Worm (Caenorhabditis elegans) whole organism, mixed stage, embryonic: ENCODE results near the gene M03D4.3.

ENCODE experiments used
- M03D4.4 ChIP-seq: sonication (generic microtip); optimal IDR thresholded peaks from 2 replicates; lab custom pipeline; 2017; ENCODE audit warnings: mild to moderate bottlenecking, missing genetic modification characterization, missing compliant biosample characterization
- bed-3 ChIP-seq: fragments of 200-800 bp; sonication (Bioruptor generic); optimal IDR thresholded peaks from 3 replicates; lab custom pipeline; 2018; ENCODE audit warnings: mild to moderate bottlenecking, missing genetic modification characterization, moderate library complexity, missing compliant biosample characterization
- ceh-43 ChIP-seq: fragments of 200-800 bp; sonication (Bioruptor generic); optimal IDR thresholded peaks from 2 replicates; lab custom pipeline; 2018; ENCODE audit warnings: mild to moderate bottlenecking, missing genetic modification characterization, moderate library complexity, missing compliant biosample characterization
- ceh-83 ChIP-seq: fragments of 200-800 bp; sonication (Bioruptor generic); optimal IDR thresholded peaks from 2 replicates; lab custom pipeline; 2018; ENCODE audit warnings: mild to moderate bottlenecking, missing genetic modification characterization, missing compliant biosample characterization
- ces-1 ChIP-seq: fragments of 150-350 bp; optimal IDR thresholded peaks from 2 replicates; lab custom pipeline; 2014; ENCODE audit warnings: missing biosample characterization, missing genetic modification reagents, missing genetic modification characterization
- cnd-1 ChIP-seq: fragments of 200-800 bp; sonication (Bioruptor generic); optimal IDR thresholded peaks from 2 replicates; lab custom pipeline; 2018; ENCODE audit warnings: mild to moderate bottlenecking, missing genetic modification characterization, missing compliant biosample characterization
- drap-1 ChIP-seq: fragments of 200-800 bp; sonication (Bioruptor generic); optimal IDR thresholded peaks from 3 replicates; lab custom pipeline; 2018; ENCODE audit warnings: mild to moderate bottlenecking, missing genetic modification characterization, missing compliant biosample characterization
- elt-1 ChIP-seq: sonication (generic microtip); optimal IDR thresholded peaks from 2 replicates; lab custom pipeline; 2017; ENCODE audit warnings: missing genetic modification characterization, mild to moderate bottlenecking, missing compliant biosample characterization, antibody characterized with exemption, moderate library complexity, borderline replicate concordance; ENCODE audit not compliant: insufficient read depth
- elt-3 ChIP-seq: fragments of 150-350 bp; optimal IDR thresholded peaks from 2 replicates; lab custom pipeline; 2014; ENCODE audit warnings: missing biosample characterization, missing genetic modification characterization
- flh-1 ChIP-seq: fragments of 200-800 bp; sonication (Bioruptor generic); optimal IDR thresholded peaks from 2 replicates; lab custom pipeline; 2018; ENCODE audit warnings: mild to moderate bottlenecking, missing genetic modification characterization, moderate library complexity, missing compliant biosample characterization
- ham-2 ChIP-seq: fragments of 200-800 bp; sonication (Bioruptor generic); optimal IDR thresholded peaks from 2 replicates; lab custom pipeline; 2018; ENCODE audit warnings: mild to moderate bottlenecking, missing genetic modification characterization, missing compliant biosample characterization
- hlh-1 ChIP-seq: fragments of 150-350 bp; optimal IDR thresholded peaks from 2 replicates; lab custom pipeline; 2014; ENCODE audit warnings: missing biosample characterization, missing genetic modification reagents, missing genetic modification characterization
- lin-13 ChIP-seq: fragments of 150-350 bp; optimal IDR thresholded peaks from 2 replicates; lab custom pipeline; 2014; ENCODE audit warnings: missing biosample characterization, missing genetic modification characterization
- lin-32 ChIP-seq: fragments of 200-800 bp; sonication (Bioruptor generic); optimal IDR thresholded peaks from 2 replicates; lab custom pipeline; 2018; ENCODE audit warnings: mild to moderate bottlenecking, missing genetic modification characterization, missing compliant biosample characterization
- lsy-2 ChIP-seq: fragments of 150-350 bp; optimal IDR thresholded peaks from 2 replicates; lab custom pipeline; 2014; ENCODE audit warnings: missing biosample characterization, missing genetic modification characterization
- mab-5 ChIP-seq: fragments of 150-350 bp; optimal IDR thresholded peaks from 2 replicates; lab custom pipeline; 2014; ENCODE audit warnings: missing biosample characterization, missing genetic modification characterization
- mep-1 ChIP-seq: fragments of 150-350 bp; optimal IDR thresholded peaks from 2 replicates; lab custom pipeline; 2017; ENCODE audit warnings: missing biosample characterization, missing genetic modification reagents, missing genetic modification characterization, inconsistent platforms
- mls-2 ChIP-seq: sonication (generic microtip); optimal IDR thresholded peaks from 2 replicates; lab custom pipeline; 2016; ENCODE audit warnings: mild to moderate bottlenecking, missing genetic modification characterization, moderate library complexity, missing compliant biosample characterization
- nhr-2 ChIP-seq: fragments of 150-350 bp; optimal IDR thresholded peaks from 2 replicates; lab custom pipeline; 2014; ENCODE audit warnings: missing biosample characterization, missing genetic modification characterization
- nhr-237 ChIP-seq: fragments of 150-350 bp; optimal IDR thresholded peaks from 2 replicates; lab custom pipeline; 2014; ENCODE audit warnings: missing biosample characterization, missing genetic modification characterization
- nhr-28 ChIP-seq: fragments of 150-350 bp; optimal IDR thresholded peaks from 2 replicates; lab custom pipeline; 2014; ENCODE audit warnings: missing biosample characterization, missing genetic modification characterization
- nhr-76 ChIP-seq: sonication (generic microtip); optimal IDR thresholded peaks from 2 replicates; lab custom pipeline; 2017; ENCODE audit warnings: missing biosample characterization, missing genetic modification characterization
- sem-2 ChIP-seq: fragments of 200-800 bp; sonication (Bioruptor generic); optimal IDR thresholded peaks from 2 replicates; lab custom pipeline; 2018; ENCODE audit warnings: mild to moderate bottlenecking, missing genetic modification characterization, missing compliant biosample characterization
- snpc-4 ChIP-seq: fragments of 150-350 bp; optimal IDR thresholded peaks from 2 replicates; lab custom pipeline; 2014; ENCODE audit warnings: missing biosample characterization, missing genetic modification characterization
- sptf-1 ChIP-seq: sonication (generic microtip); optimal IDR thresholded peaks from 2 replicates; lab custom pipeline; 2017; ENCODE audit warnings: mild to moderate bottlenecking, missing genetic modification characterization, moderate library complexity, missing compliant biosample characterization
- tbx-8 ChIP-seq: fragments of 200-800 bp; sonication (Bioruptor generic); optimal IDR thresholded peaks from 2 replicates; lab custom pipeline; 2018; ENCODE audit warnings: mild to moderate bottlenecking, missing genetic modification characterization, moderate library complexity, missing compliant biosample characterization
- unc-120 ChIP-seq: sonication (generic microtip); optimal IDR thresholded peaks from 2 replicates; lab custom pipeline; 2017; ENCODE audit warnings: missing genetic modification characterization, missing compliant biosample characterization; ENCODE audit not compliant: poor library complexity, severe bottlenecking
- unc-39 ChIP-seq: fragments of 150-350 bp; optimal IDR thresholded peaks from 2 replicates; lab custom pipeline; 2014; ENCODE audit warnings: missing biosample characterization, missing genetic modification characterization
- unc-62 ChIP-seq: fragments of 150-350 bp; optimal IDR thresholded peaks from 2 replicates; lab custom pipeline; 2014; ENCODE audit warnings: missing biosample characterization, missing genetic modification reagents, missing genetic modification characterization
- zip-8 ChIP-seq: fragments of 150-350 bp; optimal IDR thresholded peaks from 2 replicates; lab custom pipeline; 2014; ENCODE audit warnings: missing biosample characterization, missing genetic modification characterization
- ztf-11 ChIP-seq: fragments of 150-350 bp; optimal IDR thresholded peaks from 2 replicates; lab custom pipeline; 2014; ENCODE audit warnings: missing biosample characterization, missing genetic modification characterization

Gene M03D4.3

ce11 chrIV:6112291-6112690 is at the start of gene M03D4.3:
Gene M03D4.3 (minus strand): TSS chrIV:6112391.
- TF ChIP-seq bed-3 (GFP tag; lab: Kevin White, UChicago), result no peak
- TF ChIP-seq unc-120 (tag; lab: Kevin White, UChicago), result no peak
- no peak for TF ChIP-seq tbx-8 (GFP tag; lab: Kevin White, UChicago)
- no peak for TF ChIP-seq cnd-1
- no peak for TF ChIP-seq nhr-2
- no peak for TF ChIP-seq unc-39 (tag; lab: Kevin White, UChicago)
- no peak for TF ChIP-seq lin-13 (tag; lab: Kevin White, UChicago)
- TF ChIP-seq drap-1 (GFP tag; lab: Kevin White, UChicago), result no peak
- no peak for TF ChIP-seq lsy-2 (tag; lab: Kevin White, UChicago)
- TF ChIP-seq sem-2 (GFP tag; lab: Kevin White, UChicago), result no peak
- no peak for TF ChIP-seq unc-62 (GFP tag; lab: Kevin White, UChicago)
- TF ChIP-seq nhr-28, result no peak
- no peak for TF ChIP-seq lin-32 (GFP tag; lab: Kevin White, UChicago)
- TF ChIP-seq ceh-83 (GFP tag; lab: Kevin White, UChicago), result no peak
- TF ChIP-seq mab-5, result no peak
- TF ChIP-seq sptf-1 (tag; lab: Kevin White, UChicago), result no peak

- TF ChIP-seq ceh-43 (no peak), unc-120 (tag; lab: Kevin White, UChicago) (no peak), unc-39 (tag; lab: Kevin White, UChicago) (no peak), ztf-11 (tag; lab: Kevin White, UChicago) (no peak), ham-2 (no peak), ces-1 (no peak), sptf-1 (tag; lab: Kevin White, UChicago) (no peak), unc-62 (GFP tag; lab: Kevin White, UChicago) (no peak), drap-1 (GFP tag; lab: Kevin White, UChicago) (no peak), mls-2 (no peak), elt-3 (no peak), nhr-237 (tag; lab: Kevin White, UChicago) (no peak), lin-32 (GFP tag; lab: Kevin White, UChicago) (no peak), nhr-28 (no peak), ceh-83 (GFP tag; lab: Kevin White, UChicago) (no peak), nhr-76 (no peak), M03D4.4 (tag; lab: Kevin White, UChicago) (no peak)
Measured at ce11 chrIV:6159616-6160015, 47.4 kb upstream of the M03D4.3 start.

ce11 chrIV:6156833-6157232 is 44.6 kb upstream of the M03D4.3 start, which contains the start of gene C11D2.4:
Gene C11D2.4 (minus strand): TSS chrIV:6156960.
- TF ChIP-seq unc-39 (tag; lab: Kevin White, UChicago), result no peak
- TF ChIP-seq lsy-2 (tag; lab: Kevin White, UChicago), result peak; percentile 23
- TF ChIP-seq zip-8 (tag; lab: Kevin White, UChicago), result no peak
- TF ChIP-seq nhr-237 (tag; lab: Kevin White, UChicago), result peak; percentile 16
- TF ChIP-seq ces-1, result peak; percentile 10
- TF ChIP-seq mep-1 (tag; lab: Kevin White, UChicago), result peak; percentile 18

- TF ChIP-seq lin-32 (GFP tag; lab: Kevin White, UChicago) (no peak), nhr-2 (no peak), mab-5 (no peak), nhr-28 (no peak), zip-8 (tag; lab: Kevin White, UChicago) (no peak), ces-1 (no peak), mls-2 (no peak), elt-1 (tag; lab: Kevin White, UChicago) (no peak), sptf-1 (tag; lab: Kevin White, UChicago) (no peak), ceh-83 (GFP tag; lab: Kevin White, UChicago) (no peak), bed-3 (GFP tag; lab: Kevin White, UChicago) (no peak), M03D4.4 (tag; lab: Kevin White, UChicago) (no peak), lsy-2 (tag; lab: Kevin White, UChicago) (no peak)
Measured at ce11 chrIV:6155296-6155695, 43.1 kb upstream of the M03D4.3 start, which contains the start of gene C11D2.7. Gene C11D2.7 (minus strand): TSS chrIV:6155396.

- no peak for TF ChIP-seq nhr-237 (tag; lab: Kevin White, UChicago)
- no peak for TF ChIP-seq ztf-11 (tag; lab: Kevin White, UChicago)
- TF ChIP-seq flh-1, result no peak
- TF ChIP-seq sem-2 (GFP tag; lab: Kevin White, UChicago), result no peak
- no peak for TF ChIP-seq snpc-4 (tag; lab: Kevin White, UChicago)
- no peak for TF ChIP-seq drap-1 (GFP tag; lab: Kevin White, UChicago)
- no peak for TF ChIP-seq lsy-2 (tag; lab: Kevin White, UChicago)
- TF ChIP-seq ceh-83 (GFP tag; lab: Kevin White, UChicago), result no peak
- no peak for TF ChIP-seq hlh-1 (tag; lab: Kevin White, UChicago)
- TF ChIP-seq nhr-76, result no peak
- TF ChIP-seq ceh-43, result no peak
- no peak for TF ChIP-seq lin-13 (tag; lab: Kevin White, UChicago)
Measured at ce11 chrIV:6151513-6151912, 39.3 kb upstream of the M03D4.3 start, which contains the start of gene C11D2.3. Gene C11D2.3 (plus strand): TSS chrIV:6151813.
